Worm (Caenorhabditis elegans) whole organism, young adult: Measurements from ENCODE around the gene str-243.

Experiments
- ama-1 ChIP-seq, 3 experiments: fragments of 150-350 bp in 1 of 3; sonication (generic microtip) in 2 of 3; optimal IDR thresholded peaks; 2 replicates each; lab custom pipeline; 2014 to 2018; ENCODE audit warnings: missing biosample characterization in 2 of 3, missing genetic modification characterization in 2 of 3, missing genetic modification reagents in 2 of 3
- dox-1 ChIP-seq: fragments of 200-800 bp; sonication (Bioruptor generic); IDR thresholded peaks from 2 replicates; pipeline ENCODE4 v1.3.6; 2022; ENCODE audit warnings: missing genetic modification reagents, missing genetic modification characterization, missing compliant biosample characterization

ce11 chrV:1536979-1537378 is 14.4 kb downstream of the str-243 start, which contains the start of gene K02H11.9:
- no peak for TF ChIP-seq ama-1 (optimal IDR thresholded peaks at IDR 0.05; lab: Kevin White, UChicago)
- TF ChIP-seq ama-1 (GFP tag; optimal IDR thresholded peaks at IDR 0.05; lab: Kevin White, UChicago), result no peak
- no peak for TF ChIP-seq dox-1 (GFP tag; lab: Robert Waterston, UW)
